Worm (Caenorhabditis elegans) whole organism, L3 larva: ENCODE data around the gene inx-1.

ENCODE experiments used
- aly-2 ChIP-seq: fragments of 150-350 bp; optimal IDR thresholded peaks from 2 replicates; lab custom pipeline; 2014; ENCODE audit warnings: missing biosample characterization, missing genetic modification characterization
- ceh-16 ChIP-seq: sonication (generic microtip); optimal IDR thresholded peaks from 2 replicates; lab custom pipeline; 2017; ENCODE audit warnings: missing biosample characterization, missing genetic modification characterization
- ceh-82 ChIP-seq: fragments of 150-350 bp; optimal IDR thresholded peaks from 2 replicates; lab custom pipeline; 2014; ENCODE audit warnings: missing biosample characterization, missing genetic modification characterization
- daf-12 ChIP-seq: fragments of 150-350 bp; optimal IDR thresholded peaks from 2 replicates; lab custom pipeline; 2014; ENCODE audit warnings: missing biosample characterization, missing genetic modification reagents, missing genetic modification characterization
- egl-27 ChIP-seq: sonication (generic microtip); optimal IDR thresholded peaks from 4 replicates; lab custom pipeline; 2017; ENCODE audit warnings: missing biosample characterization, missing genetic modification reagents, missing genetic modification characterization
- nhr-237 ChIP-seq: fragments of 150-350 bp; optimal IDR thresholded peaks from 2 replicates; lab custom pipeline; 2014; ENCODE audit warnings: missing biosample characterization, missing genetic modification characterization
- nhr-28 ChIP-seq: fragments of 150-350 bp; optimal IDR thresholded peaks from 2 replicates; lab custom pipeline; 2014; ENCODE audit warnings: missing biosample characterization, missing genetic modification characterization
- pha-4 ChIP-seq: fragments of 150-350 bp; optimal IDR thresholded peaks from 2 replicates; lab custom pipeline; 2014; ENCODE audit warnings: missing biosample characterization, missing genetic modification reagents, missing genetic modification characterization
- pqm-1 ChIP-seq: fragments of 150-350 bp; optimal IDR thresholded peaks from 2 replicates; lab custom pipeline; 2017; ENCODE audit warnings: missing biosample characterization, missing genetic modification characterization, inconsistent platforms
- skn-1 ChIP-seq: fragments of 150-350 bp; optimal IDR thresholded peaks from 2 replicates; lab custom pipeline; 2014; ENCODE audit warnings: missing biosample characterization, missing genetic modification characterization
- snpc-4 ChIP-seq: fragments of 150-350 bp; optimal IDR thresholded peaks from 2 replicates; lab custom pipeline; 2014; ENCODE audit warnings: missing biosample characterization, missing genetic modification characterization
- unc-39 ChIP-seq: sonication (generic microtip); optimal IDR thresholded peaks from 4 replicates; lab custom pipeline; 2017; ENCODE audit warnings: missing biosample characterization, missing genetic modification characterization
- zag-1 ChIP-seq: fragments of 150-350 bp; optimal IDR thresholded peaks from 2 replicates; lab custom pipeline; 2014; ENCODE audit warnings: missing biosample characterization, missing genetic modification characterization

DNA sequence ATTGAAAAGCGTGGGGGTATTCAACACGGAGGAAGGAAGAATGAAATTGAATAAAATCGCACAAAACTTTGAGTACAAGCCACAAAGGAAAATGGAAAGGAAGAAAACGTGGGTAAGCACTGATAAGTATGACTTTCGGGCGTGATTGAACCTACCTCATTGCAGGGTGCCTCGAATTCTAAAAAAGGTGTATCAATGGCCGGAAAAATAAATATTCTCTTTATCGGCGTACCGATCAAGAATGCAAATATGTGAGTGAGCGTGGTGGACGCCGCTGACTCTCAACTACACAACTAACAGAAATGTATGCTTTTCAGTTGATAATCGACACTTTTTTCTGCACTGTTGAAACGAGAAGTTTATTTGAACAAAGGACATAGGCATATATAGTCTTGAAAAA lies 31.7 kb downstream of the inx-1 start, which contains the start of gene otpl-3:
- no peak for TF ChIP-seq nhr-237
- no peak for TF ChIP-seq ceh-82 (tag; lab: Kevin White, UChicago)
- no peak for TF ChIP-seq egl-27 (tag; lab: Kevin White, UChicago)
- no peak for TF ChIP-seq zag-1 (tag; lab: Kevin White, UChicago)
- TF ChIP-seq ceh-16 (tag; lab: Kevin White, UChicago), result no peak
- peak; percentile 69 for TF ChIP-seq pqm-1
- no peak for TF ChIP-seq skn-1
- TF ChIP-seq pha-4, result peak; percentile 19
- TF ChIP-seq snpc-4 (tag; lab: Kevin White, UChicago), result no peak
- no peak for TF ChIP-seq aly-2 (tag; lab: Kevin White, UChicago)
- TF ChIP-seq nhr-28, result no peak
- no peak for TF ChIP-seq unc-39 (tag; lab: Kevin White, UChicago)
- TF ChIP-seq daf-12, result no peak
